Fruit fly (Drosophila melanogaster) whole organism, prepupa: ENCODE data around the gene CG11581.

Experiments used
- CG10631 ChIP-seq: fragments of 200-800 bp; sonication (Bioruptor generic); optimal IDR thresholded peaks from 2 replicates; lab custom pipeline; 2016; ENCODE audit warnings: missing biosample characterization, missing genetic modification characterization
- CG10669 ChIP-seq: fragments of 200-800 bp; sonication (Bioruptor generic); optimal IDR thresholded peaks from 3 replicates; lab custom pipeline; 2018; ENCODE audit warnings: missing biosample characterization, mild to moderate bottlenecking, missing genetic modification characterization, moderate library complexity
- CG11294 ChIP-seq: fragments of 200-800 bp; sonication (Bioruptor generic); IDR thresholded peaks from 2 replicates; pipeline ENCODE4 v1.3.6; 2022; ENCODE audit warnings: missing biosample characterization, missing genetic modification characterization
- CG11762 ChIP-seq: fragments of 200-800 bp; sonication (Bioruptor generic); optimal IDR thresholded peaks from 3 replicates; lab custom pipeline; 2016; ENCODE audit warnings: missing biosample characterization, missing genetic modification characterization; ENCODE audit not compliant: insufficient read depth
- CG11902 ChIP-seq: fragments of 200-800 bp; sonication (Bioruptor generic); optimal IDR thresholded peaks from 3 replicates; lab custom pipeline; 2016; ENCODE audit warnings: missing biosample characterization, missing genetic modification characterization
- CG15336 ChIP-seq: fragments of 200-800 bp; sonication (Bioruptor generic); IDR thresholded peaks from 2 replicates; pipeline ENCODE4 v1.3.6; 2022; ENCODE audit warnings: missing biosample characterization, missing genetic modification characterization
- CG1621 ChIP-seq: fragments of 200-800 bp; sonication (Bioruptor generic); optimal IDR thresholded peaks from 3 replicates; lab custom pipeline; 2018; ENCODE audit warnings: missing biosample characterization, mild to moderate bottlenecking, missing genetic modification characterization
- CG16779 ChIP-seq: fragments of 200-800 bp; sonication (Bioruptor generic); optimal IDR thresholded peaks from 3 replicates; lab custom pipeline; 2017; ENCODE audit warnings: missing biosample characterization, mild to moderate bottlenecking, missing genetic modification characterization
- CG3032 ChIP-seq: fragments of 200-800 bp; optimal IDR thresholded peaks from 2 replicates; lab custom pipeline; 2019; ENCODE audit warnings: missing biosample characterization, mild to moderate bottlenecking, missing genetic modification characterization, moderate library complexity
- CG32006 ChIP-seq: fragments of 200-800 bp; sonication (Bioruptor generic); optimal IDR thresholded peaks from 3 replicates; lab custom pipeline; 2017; ENCODE audit warnings: missing biosample characterization, mild to moderate bottlenecking, missing genetic modification characterization
- CG34406 ChIP-seq: fragments of 200-800 bp; sonication (Bioruptor generic); optimal IDR thresholded peaks from 3 replicates; lab custom pipeline; 2016; ENCODE audit warnings: missing biosample characterization, missing genetic modification characterization
- CG3919 ChIP-seq: fragments of 200-800 bp; sonication (Bioruptor generic); optimal IDR thresholded peaks from 3 replicates; lab custom pipeline; 2016; ENCODE audit warnings: missing biosample characterization, missing genetic modification characterization
- CG6163 ChIP-seq: fragments of 200-800 bp; sonication (Bioruptor generic); IDR thresholded peaks from 3 replicates; pipeline ENCODE4 v1.3.6; 2022; ENCODE audit warnings: missing biosample characterization, missing genetic modification characterization
- CG6276 ChIP-seq: fragments of 200-800 bp; sonication (Bioruptor generic); optimal IDR thresholded peaks from 2 replicates; lab custom pipeline; 2017; ENCODE audit warnings: missing biosample characterization, mild to moderate bottlenecking, missing genetic modification characterization
- CG6792 ChIP-seq: fragments of 200-800 bp; sonication (Bioruptor generic); optimal IDR thresholded peaks from 3 replicates; lab custom pipeline; 2016; ENCODE audit warnings: missing biosample characterization, missing genetic modification characterization
- CG6808 ChIP-seq: fragments of 200-800 bp; sonication (Bioruptor generic); optimal IDR thresholded peaks from 3 replicates; lab custom pipeline; 2017; ENCODE audit warnings: missing biosample characterization, missing genetic modification characterization, mild to moderate bottlenecking, moderate library complexity, missing genetic modification reagents
- CG6854 ChIP-seq: fragments of 200-800 bp; sonication (Bioruptor generic); optimal IDR thresholded peaks from 2 replicates; lab custom pipeline; 2017; ENCODE audit warnings: missing biosample characterization, mild to moderate bottlenecking, missing genetic modification characterization
- CG7368 ChIP-seq: fragments of 200-800 bp; sonication (Bioruptor generic); optimal IDR thresholded peaks from 3 replicates; lab custom pipeline; 2016; ENCODE audit warnings: missing biosample characterization, missing genetic modification characterization
- CG8119 ChIP-seq: fragments of 200-800 bp; sonication (Bioruptor generic); IDR thresholded peaks from 3 replicates; pipeline ENCODE4 v1.3.6; 2022; ENCODE audit warnings: missing biosample characterization, missing genetic modification characterization
- CG8319 ChIP-seq: fragments of 200-800 bp; sonication (Bioruptor generic); optimal IDR thresholded peaks from 3 replicates; lab custom pipeline; 2016; ENCODE audit warnings: missing biosample characterization, missing genetic modification characterization
- CG9139 ChIP-seq: fragments of 200-800 bp; sonication (Bioruptor generic); optimal IDR thresholded peaks from 3 replicates; lab custom pipeline; 2017; ENCODE audit warnings: missing biosample characterization, mild to moderate bottlenecking, missing genetic modification characterization
- Eip75B ChIP-seq: fragments of 200-800 bp; sonication (Bioruptor generic); optimal IDR thresholded peaks from 3 replicates; lab custom pipeline; 2016; ENCODE audit warnings: missing biosample characterization, missing genetic modification characterization
- Eip78C ChIP-seq: fragments of 200-800 bp; sonication (Bioruptor generic); peaks from one replicate; lab custom pipeline; 2016; ENCODE audit warnings: missing biosample characterization, missing genetic modification characterization
- Eip93F ChIP-seq: fragments of 200-800 bp; sonication (Bioruptor generic); optimal IDR thresholded peaks from 2 replicates; lab custom pipeline; 2016; ENCODE audit warnings: missing biosample characterization, mild to moderate bottlenecking, missing genetic modification characterization
- Ets96B ChIP-seq: fragments of 200-800 bp; optimal IDR thresholded peaks from 2 replicates; lab custom pipeline; 2019; ENCODE audit warnings: missing biosample characterization, mild to moderate bottlenecking, missing genetic modification characterization, moderate library complexity
- Gug ChIP-seq: fragments of 200-800 bp; sonication (Bioruptor generic); IDR thresholded peaks from 2 replicates; pipeline ENCODE4 v1.3.6; 2022; ENCODE audit warnings: missing biosample characterization, missing genetic modification characterization
- Hr38 ChIP-seq: sonication (Bioruptor generic); optimal IDR thresholded peaks from 2 replicates; lab custom pipeline; 2016; ENCODE audit warnings: missing biosample characterization, missing genetic modification characterization
- Hr39 ChIP-seq: fragments of 200-800 bp; sonication (Bioruptor generic); optimal IDR thresholded peaks from 2 replicates; lab custom pipeline; 2016; ENCODE audit warnings: missing biosample characterization, missing genetic modification characterization
- Hr4 ChIP-seq: fragments of 200-800 bp; sonication (Bioruptor generic); optimal IDR thresholded peaks from 3 replicates; lab custom pipeline; 2016; ENCODE audit warnings: missing biosample characterization, missing genetic modification characterization
- Met ChIP-seq: fragments of 200-800 bp; sonication (Bioruptor generic); optimal IDR thresholded peaks from 3 replicates; lab custom pipeline; 2016; ENCODE audit warnings: missing biosample characterization, missing genetic modification characterization
- OdsH ChIP-seq: fragments of 200-800 bp; sonication (Bioruptor generic); optimal IDR thresholded peaks from 3 replicates; lab custom pipeline; 2016; ENCODE audit warnings: missing biosample characterization, missing genetic modification characterization
- Smox ChIP-seq: fragments of 200-800 bp; sonication (Bioruptor generic); optimal IDR thresholded peaks from 3 replicates; lab custom pipeline; 2016; ENCODE audit warnings: missing biosample characterization, missing genetic modification characterization
- Sox102F ChIP-seq: fragments of 200-800 bp; sonication (Bioruptor generic); optimal IDR thresholded peaks from 2 replicates; lab custom pipeline; 2016; ENCODE audit warnings: missing biosample characterization, mild to moderate bottlenecking, missing genetic modification characterization
- Sox14 ChIP-seq: fragments of 200-800 bp; sonication (Bioruptor generic); optimal IDR thresholded peaks from 3 replicates; lab custom pipeline; 2016; ENCODE audit warnings: missing biosample characterization, missing genetic modification characterization
- Sox15 ChIP-seq: fragments of 200-800 bp; sonication (Bioruptor generic); optimal IDR thresholded peaks from 3 replicates; lab custom pipeline; 2016; ENCODE audit warnings: missing biosample characterization, missing genetic modification characterization
- achi ChIP-seq: fragments of 200-800 bp; sonication (Bioruptor generic); optimal IDR thresholded peaks from 3 replicates; lab custom pipeline; 2016; ENCODE audit warnings: missing biosample characterization, missing genetic modification characterization
- acj6 ChIP-seq: fragments of 200-800 bp; sonication (Bioruptor generic); optimal IDR thresholded peaks from 3 replicates; lab custom pipeline; 2016; ENCODE audit warnings: missing biosample characterization, missing genetic modification characterization
- dac ChIP-seq: fragments of 200-800 bp; sonication (Bioruptor generic); optimal IDR thresholded peaks from 2 replicates; lab custom pipeline; 2017; ENCODE audit warnings: missing biosample characterization, mild to moderate bottlenecking, missing genetic modification characterization
- esn ChIP-seq: fragments of 200-800 bp; sonication (Bioruptor generic); optimal IDR thresholded peaks from 2 replicates; lab custom pipeline; 2016; ENCODE audit warnings: missing biosample characterization, mild to moderate bottlenecking, missing genetic modification characterization, moderate library complexity
- fd59A ChIP-seq: fragments of 200-800 bp; sonication (Bioruptor generic); optimal IDR thresholded peaks from 2 replicates; lab custom pipeline; 2017; ENCODE audit warnings: missing biosample characterization, mild to moderate bottlenecking, missing genetic modification characterization, missing genetic modification reagents
- fd85E ChIP-seq: fragments of 200-800 bp; sonication (Bioruptor generic); optimal IDR thresholded peaks from 3 replicates; lab custom pipeline; 2016; ENCODE audit warnings: missing biosample characterization, missing genetic modification characterization
- fkh ChIP-seq: fragments of 200-800 bp; sonication (Bioruptor generic); optimal IDR thresholded peaks from 3 replicates; lab custom pipeline; 2017; ENCODE audit warnings: missing biosample characterization, mild to moderate bottlenecking, missing genetic modification characterization, moderate library complexity
- lz ChIP-seq: fragments of 200-800 bp; sonication (Bioruptor generic); optimal IDR thresholded peaks from 3 replicates; lab custom pipeline; 2016; ENCODE audit warnings: missing biosample characterization, missing genetic modification characterization
- net ChIP-seq: fragments of 200-800 bp; sonication (Bioruptor generic); optimal IDR thresholded peaks from 3 replicates; lab custom pipeline; 2016; ENCODE audit warnings: missing biosample characterization, missing genetic modification characterization
- pdm3 ChIP-seq: fragments of 200-800 bp; sonication (Bioruptor generic); optimal IDR thresholded peaks from 3 replicates; lab custom pipeline; 2016; ENCODE audit warnings: missing biosample characterization, missing genetic modification characterization
- salr ChIP-seq, 2 experiments: fragments of 200-800 bp; sonication (Bioruptor generic); optimal IDR thresholded peaks; 3 replicates each; lab custom pipeline; 2016 to 2018; ENCODE audit warnings: missing biosample characterization in 2 of 2, missing genetic modification characterization in 2 of 2, mild to moderate bottlenecking in 1 of 2
- ss ChIP-seq, 2 experiments: fragments of 200-800 bp; sonication (Bioruptor generic); optimal IDR thresholded peaks; 2 replicates in 1 of 2; 3 replicates in 1 of 2; lab custom pipeline; 2017 to 2018; ENCODE audit warnings: mild to moderate bottlenecking in 2 of 2, missing biosample characterization in 2 of 2, missing genetic modification characterization in 2 of 2, moderate library complexity in 1 of 2
- svp ChIP-seq: fragments of 200-800 bp; sonication (Bioruptor generic); peaks from one replicate; lab custom pipeline; 2016; ENCODE audit warnings: missing biosample characterization, missing genetic modification characterization
- topi ChIP-seq: fragments of 200-800 bp; sonication (Bioruptor generic); optimal IDR thresholded peaks from 3 replicates; lab custom pipeline; 2016; ENCODE audit warnings: missing biosample characterization, missing genetic modification characterization
- vri ChIP-seq: fragments of 200-800 bp; sonication (Bioruptor generic); optimal IDR thresholded peaks from 3 replicates; lab custom pipeline; 2016; ENCODE audit warnings: missing biosample characterization, mild to moderate bottlenecking, missing genetic modification characterization

Gene CG11581

DNA sequence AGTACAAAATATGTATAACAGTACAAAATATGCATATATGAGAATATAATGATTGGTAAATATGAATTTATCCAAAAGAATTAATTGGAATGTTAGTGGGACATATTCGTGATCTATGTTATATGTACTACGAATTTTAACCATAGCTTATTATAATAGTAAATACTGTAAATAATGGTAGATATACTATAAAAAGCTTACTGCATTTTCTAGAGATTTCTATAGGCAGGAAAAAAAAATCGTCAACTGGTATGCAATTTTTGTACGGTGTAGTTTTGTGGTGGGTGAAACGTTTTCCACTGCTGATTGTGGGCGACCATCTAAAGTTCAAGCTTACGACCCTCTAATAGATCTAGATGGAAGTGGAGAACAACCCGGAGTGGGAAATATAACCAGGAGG is 40.1 kb downstream of the CG11581 start:
- TF ChIP-seq CG10631 (GFP tag; lab: Kevin White, UChicago) (peak; percentile 23), net (no peak), CG32006 (GFP tag; lab: Kevin White, UChicago) (peak; percentile 43), Eip78C (GFP tag; lab: Kevin White, UChicago) (peak; percentile 74), svp (GFP tag; lab: Kevin White, UChicago) (peak; percentile 61)

DNA sequence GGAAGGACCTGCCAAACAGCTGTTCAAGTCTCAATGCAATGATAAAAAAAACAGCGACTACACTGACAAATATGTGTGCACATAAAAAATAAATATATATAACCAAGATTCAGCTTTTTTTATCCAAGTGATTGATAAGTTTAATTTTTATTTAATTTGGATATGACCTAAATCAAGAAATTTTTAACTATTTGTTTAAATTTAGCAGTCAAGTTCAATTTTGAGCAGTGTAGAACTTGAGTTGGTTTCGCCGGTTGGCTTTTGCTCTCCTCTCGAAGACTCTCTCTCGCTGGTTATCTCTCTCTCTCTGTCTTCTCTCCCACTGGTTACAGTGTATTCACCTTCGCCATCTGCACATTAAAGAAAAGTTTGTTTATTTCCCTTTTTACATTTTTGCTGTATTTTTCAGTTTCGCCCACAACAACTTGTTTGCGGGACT is 41.3 kb downstream of the CG11581 start:
- TF ChIP-seq CG1621: peak; percentile 94
- TF ChIP-seq pdm3: peak; percentile 96
- TF ChIP-seq CG6854: peak; percentile 97
- TF ChIP-seq Eip75B: peak; percentile 98
- peak; percentile 96 for TF ChIP-seq achi
- peak; percentile 95 for TF ChIP-seq Sox14
- TF ChIP-seq CG10669 (GFP tag; lab: Kevin White, UChicago): peak; percentile 96
- peak; percentile 93 for TF ChIP-seq vri
- TF ChIP-seq CG34406 (GFP tag; lab: Kevin White, UChicago): peak; percentile 97
- peak; percentile 97 for TF ChIP-seq CG6792 (GFP tag; lab: Kevin White, UChicago)
- TF ChIP-seq lz (GFP tag; lab: Kevin White, UChicago): peak; percentile 97
- peak; percentile 93 for TF ChIP-seq Sox102F (GFP tag; lab: Kevin White, UChicago)
- TF ChIP-seq salr (GFP tag; optimal IDR thresholded peaks at IDR 0.05; lab: Kevin White, UChicago): peak; percentile 89 to 93
- peak; percentile 95 for TF ChIP-seq CG8319 (GFP tag; lab: Kevin White, UChicago)
- peak; percentile 98 for TF ChIP-seq CG6163 (GFP tag; lab: Robert Waterston, UW)
- TF ChIP-seq CG16779: peak; percentile 90
- peak; percentile 98 for TF ChIP-seq CG3032 (tag; lab: Kevin White, UChicago)
- peak; percentile 97 for TF ChIP-seq CG3919
- peak; percentile 97 for TF ChIP-seq acj6 (GFP tag; lab: Kevin White, UChicago)
- peak; percentile 97 for TF ChIP-seq net
- peak; percentile 96 for TF ChIP-seq CG11762
- TF ChIP-seq CG15336 (GFP tag; lab: Robert Waterston, UW): peak; percentile 98
- TF ChIP-seq OdsH: peak; percentile 97
- peak; percentile 91 for TF ChIP-seq fd85E (GFP tag; lab: Kevin White, UChicago)
- peak; percentile 84 for TF ChIP-seq dac (GFP tag; lab: Kevin White, UChicago)
- peak; percentile 87 for TF ChIP-seq CG11294
- peak; percentile 98 for TF ChIP-seq topi
- peak; percentile 97 for TF ChIP-seq Smox
- peak; percentile 94 for TF ChIP-seq Hr4 (GFP tag; lab: Kevin White, UChicago)
- TF ChIP-seq fd59A (GFP tag; lab: Kevin White, UChicago): peak; percentile 93
- peak; percentile 93 for TF ChIP-seq Gug (GFP tag; lab: Robert Waterston, UW)
- TF ChIP-seq CG9139 (GFP tag; lab: Kevin White, UChicago): peak; percentile 96
- TF ChIP-seq CG6808 (GFP tag; lab: Kevin White, UChicago): peak; percentile 97
- TF ChIP-seq Met (GFP tag; lab: Kevin White, UChicago): peak; percentile 98
- TF ChIP-seq ss (GFP tag; optimal IDR thresholded peaks at IDR 0.05; lab: Kevin White, UChicago): peak; percentile 97 to 98
- no peak for TF ChIP-seq Hr38
- peak; percentile 98 for TF ChIP-seq CG8119 (GFP tag; lab: Robert Waterston, UW)
- peak; percentile 87 for TF ChIP-seq Eip93F (GFP tag; lab: Kevin White, UChicago)
- TF ChIP-seq CG7368 (GFP tag; lab: Kevin White, UChicago): peak; percentile 96
- peak; percentile 97 for TF ChIP-seq Ets96B
- peak; percentile 94 for TF ChIP-seq Sox15 (GFP tag; lab: Kevin White, UChicago)
- TF ChIP-seq Hr39 (GFP tag; lab: Kevin White, UChicago): peak; percentile 92
- peak; percentile 91 for TF ChIP-seq CG11902 (GFP tag; lab: Kevin White, UChicago)
- peak; percentile 98 for TF ChIP-seq esn (GFP tag; lab: Kevin White, UChicago)
- TF ChIP-seq CG32006 (GFP tag; lab: Kevin White, UChicago): peak; percentile 95
- peak; percentile 44 for TF ChIP-seq fkh (GFP tag; lab: Kevin White, UChicago)
- TF ChIP-seq CG6276: peak; percentile 90
